Worm (Caenorhabditis elegans) whole organism, L2 larva: ENCODE measurements around the gene srr-6.

Experiments
- aly-2 ChIP-seq: fragments of 150-350 bp; optimal IDR thresholded peaks from 2 replicates; lab custom pipeline; 2014; ENCODE audit warnings: missing biosample characterization, missing genetic modification characterization
- ama-1 ChIP-seq: fragments of 150-350 bp; optimal IDR thresholded peaks from 2 replicates; lab custom pipeline; 2018; ENCODE audit warnings: inconsistent platforms
- elt-1 ChIP-seq: fragments of 150-350 bp; optimal IDR thresholded peaks from 2 replicates; lab custom pipeline; 2014; ENCODE audit warnings: missing biosample characterization, missing genetic modification characterization
- elt-3 ChIP-seq: sonication (generic microtip); optimal IDR thresholded peaks from 2 replicates; lab custom pipeline; 2017; ENCODE audit warnings: missing biosample characterization, missing genetic modification characterization
- lin-39 ChIP-seq: fragments of 150-350 bp; optimal IDR thresholded peaks from 2 replicates; lab custom pipeline; 2014; ENCODE audit warnings: missing biosample characterization, missing genetic modification reagents, missing genetic modification characterization
- mdl-1 ChIP-seq, 2 experiments: fragments of 150-350 bp in 1 of 2; sonication (generic microtip) in 1 of 2; optimal IDR thresholded peaks; 2 replicates each; lab custom pipeline; 2017; ENCODE audit warnings: missing biosample characterization in 2 of 2, missing genetic modification characterization in 2 of 2
- nhr-77 ChIP-seq: fragments of 150-350 bp; optimal IDR thresholded peaks from 2 replicates; lab custom pipeline; 2014; ENCODE audit warnings: missing biosample characterization, missing genetic modification characterization
- zag-1 ChIP-seq: fragments of 150-350 bp; optimal IDR thresholded peaks from 2 replicates; lab custom pipeline; 2014; ENCODE audit warnings: missing biosample characterization, missing genetic modification characterization
- ztf-4 ChIP-seq: fragments of 150-350 bp; optimal IDR thresholded peaks from 2 replicates; lab custom pipeline; 2014; ENCODE audit warnings: missing biosample characterization, missing genetic modification characterization

DNA sequence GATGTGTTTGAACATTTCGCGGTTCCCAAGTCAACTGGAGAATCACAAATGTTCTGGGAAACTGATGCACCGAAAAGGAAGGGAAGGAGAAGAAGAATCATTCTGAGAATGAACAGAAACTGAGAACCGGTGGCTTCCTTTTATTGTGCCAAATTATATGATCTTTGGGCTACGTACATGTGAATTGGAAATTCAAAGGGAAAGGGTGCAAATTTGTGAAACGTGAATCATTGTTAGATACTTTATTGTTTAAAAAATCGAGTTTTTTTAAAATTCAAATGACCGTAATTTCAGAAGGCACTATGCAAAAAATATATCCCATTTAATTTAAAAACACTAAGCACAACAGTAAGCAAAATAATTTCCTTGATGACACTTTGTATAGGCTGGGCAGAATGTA lies 22.5 kb downstream of the srr-6 start, which contains the start of gene K11D12.6:
- TF ChIP-seq zag-1, result no peak
- TF ChIP-seq elt-3 (tag; lab: Kevin White, UChicago), result no peak
- no peak for TF ChIP-seq lin-39
- no peak for TF ChIP-seq ztf-4
- no peak for TF ChIP-seq mdl-1 (tag; optimal IDR thresholded peaks at IDR 0.05; lab: Kevin White, UChicago)
- TF ChIP-seq ama-1 (lab: Kevin White, UChicago), result no peak
- TF ChIP-seq nhr-77 (tag; lab: Kevin White, UChicago), result no peak
- TF ChIP-seq elt-1 (tag; lab: Kevin White, UChicago), result no peak
- TF ChIP-seq aly-2 (tag; lab: Kevin White, UChicago), result no peak
